Worm (Caenorhabditis elegans) whole organism, young adult: ENCODE measurements around the gene D2045.5.

Experiments used
- B0261.1 ChIP-seq: sonication (generic microtip); optimal IDR thresholded peaks from 2 replicates; lab custom pipeline; 2016; ENCODE audit warnings: mild to moderate bottlenecking, missing genetic modification characterization, moderate library complexity, missing compliant biosample characterization
- F22D6.2 ChIP-seq: sonication (generic microtip); optimal IDR thresholded peaks from 2 replicates; lab custom pipeline; 2016; ENCODE audit warnings: mild to moderate bottlenecking, missing genetic modification characterization, missing compliant biosample characterization
- F37B4.10 ChIP-seq: fragments of 200-800 bp; sonication (Bioruptor generic); IDR thresholded peaks from 2 replicates; pipeline ENCODE4 v1.3.6; 2022; ENCODE audit warnings: missing genetic modification characterization, missing compliant biosample characterization
- F52B5.7 ChIP-seq: sonication (generic microtip); optimal IDR thresholded peaks from 2 replicates; lab custom pipeline; 2016; ENCODE audit warnings: mild to moderate bottlenecking, missing genetic modification characterization, missing compliant biosample characterization
- K12H6.12 ChIP-seq: fragments of 200-800 bp; sonication (Bioruptor generic); optimal IDR thresholded peaks from 2 replicates; lab custom pipeline; 2018; ENCODE audit warnings: mild to moderate bottlenecking, missing genetic modification characterization, missing compliant biosample characterization
- T07F8.4 ChIP-seq: sonication (generic microtip); optimal IDR thresholded peaks from 2 replicates; lab custom pipeline; 2016; ENCODE audit warnings: mild to moderate bottlenecking, missing genetic modification characterization, moderate library complexity, missing compliant biosample characterization
- Y53G8AR.9 ChIP-seq: fragments of 200-800 bp; sonication (Bioruptor generic); conservative IDR thresholded peaks from 2 replicates; pipeline ENCODE4 v1.3.6; 2022; ENCODE audit warnings: missing genetic modification reagents, missing genetic modification characterization, missing compliant biosample characterization
- Y56A3A.18 ChIP-seq: fragments of 200-800 bp; sonication (Bioruptor generic); IDR thresholded peaks from 2 replicates; pipeline ENCODE4 v1.3.6; 2022; ENCODE audit warnings: missing genetic modification reagents, missing genetic modification characterization, missing compliant biosample characterization
- akir-1 ChIP-seq: fragments of 200-800 bp; sonication (Bioruptor generic); optimal IDR thresholded peaks from 2 replicates; lab custom pipeline; 2018; ENCODE audit warnings: mild to moderate bottlenecking, missing genetic modification characterization, moderate library complexity, missing compliant biosample characterization
- aptf-2 ChIP-seq: fragments of 200-800 bp; sonication (Bioruptor generic); conservative IDR thresholded peaks from 2 replicates; pipeline ENCODE4 v1.3.6; 2022; ENCODE audit warnings: missing genetic modification reagents, missing genetic modification characterization, missing compliant biosample characterization
- attf-3 ChIP-seq: fragments of 200-800 bp; sonication (Bioruptor generic); conservative IDR thresholded peaks from 2 replicates; pipeline ENCODE4 v1.3.6; 2022; ENCODE audit warnings: missing genetic modification reagents, missing genetic modification characterization, missing compliant biosample characterization
- cebp-1 ChIP-seq, 2 experiments: fragments of 200-800 bp in 1 of 2; sonication (Bioruptor generic) in 1 of 2; sonication (generic microtip) in 1 of 2; IDR thresholded peaks in 1 of 2; optimal IDR thresholded peaks in 1 of 2; 2 replicates each; pipeline versions ENCODE4 v1.3.6 to Lab custom; 2017 to 2022; ENCODE audit warnings: missing compliant biosample characterization in 2 of 2, missing genetic modification characterization in 2 of 2, mild to moderate bottlenecking in 1 of 2, missing genetic modification reagents in 1 of 2, moderate library complexity in 1 of 2
- ceh-27 ChIP-seq: fragments of 200-800 bp; sonication (Bioruptor generic); optimal IDR thresholded peaks from 2 replicates; lab custom pipeline; 2018; ENCODE audit warnings: mild to moderate bottlenecking, missing genetic modification characterization, moderate library complexity, missing compliant biosample characterization
- chd-7 ChIP-seq: sonication (generic microtip); optimal IDR thresholded peaks from 2 replicates; lab custom pipeline; 2016; ENCODE audit warnings: mild to moderate bottlenecking, missing genetic modification characterization, moderate library complexity, missing compliant biosample characterization
- dpff-1 ChIP-seq: sonication (generic microtip); optimal IDR thresholded peaks from 2 replicates; lab custom pipeline; 2017; ENCODE audit warnings: mild to moderate bottlenecking, missing genetic modification characterization, missing compliant biosample characterization
- egrh-3 ChIP-seq: fragments of 200-800 bp; sonication (Bioruptor generic); IDR thresholded peaks from 2 replicates; pipeline ENCODE4 v1.3.6; 2022; ENCODE audit warnings: missing genetic modification reagents, missing genetic modification characterization, missing compliant biosample characterization
- ets-4 ChIP-seq: fragments of 200-800 bp; sonication (Bioruptor generic); optimal IDR thresholded peaks from 2 replicates; lab custom pipeline; 2018; ENCODE audit warnings: mild to moderate bottlenecking, missing genetic modification characterization, missing compliant biosample characterization
- fkh-3 ChIP-seq: sonication (generic microtip); optimal IDR thresholded peaks from 2 replicates; lab custom pipeline; 2016; ENCODE audit warnings: mild to moderate bottlenecking, missing genetic modification characterization, missing compliant biosample characterization
- hlh-26 ChIP-seq: fragments of 200-800 bp; sonication (Bioruptor generic); conservative IDR thresholded peaks from 2 replicates; pipeline ENCODE4 v1.3.6; 2022; ENCODE audit warnings: missing genetic modification reagents, missing genetic modification characterization, missing compliant biosample characterization
- hsf-1 ChIP-seq: fragments of 200-800 bp; sonication (Bioruptor generic); IDR thresholded peaks from 2 replicates; pipeline ENCODE4 v1.3.6; 2022; ENCODE audit warnings: missing genetic modification reagents, missing genetic modification characterization, missing compliant biosample characterization
- lin-40 ChIP-seq: sonication (generic microtip); optimal IDR thresholded peaks from 2 replicates; lab custom pipeline; 2016; ENCODE audit warnings: missing genetic modification characterization, mild to moderate bottlenecking, missing compliant biosample characterization, missing genotype, missing genetic modification reagents
- madf-10 ChIP-seq: sonication (generic microtip); optimal IDR thresholded peaks from 2 replicates; lab custom pipeline; 2016; ENCODE audit warnings: mild to moderate bottlenecking, missing genetic modification characterization, missing compliant biosample characterization
- madf-3 ChIP-seq: fragments of 200-800 bp; sonication (Bioruptor generic); IDR thresholded peaks from 2 replicates; pipeline ENCODE4 v1.3.6; 2022; ENCODE audit warnings: missing genetic modification reagents, missing genetic modification characterization, missing compliant biosample characterization
- madf-8 ChIP-seq: fragments of 200-800 bp; sonication (Bioruptor generic); conservative IDR thresholded peaks from 2 replicates; pipeline ENCODE4 v1.3.6; 2022; ENCODE audit warnings: missing genetic modification reagents, missing genetic modification characterization, missing compliant biosample characterization
- mel-28 ChIP-seq: sonication (generic microtip); optimal IDR thresholded peaks from 2 replicates; lab custom pipeline; 2016; ENCODE audit warnings: borderline replicate concordance, mild to moderate bottlenecking, missing genetic modification characterization, missing compliant biosample characterization
- mes-4 ChIP-seq: sonication (generic microtip); optimal IDR thresholded peaks from 2 replicates; lab custom pipeline; 2016; ENCODE audit warnings: missing genotype, missing genetic modification characterization, missing compliant biosample characterization
- nfyb-1 ChIP-seq: fragments of 200-800 bp; sonication (Bioruptor generic); IDR thresholded peaks from 2 replicates; pipeline ENCODE4 v1.3.6; 2022; ENCODE audit warnings: missing genetic modification reagents, missing genetic modification characterization, missing compliant biosample characterization
- nhr-179 ChIP-seq: sonication (generic microtip); optimal IDR thresholded peaks from 2 replicates; lab custom pipeline; 2016; ENCODE audit warnings: mild to moderate bottlenecking, missing genetic modification characterization, missing compliant biosample characterization
- nhr-80 ChIP-seq: sonication (generic microtip); optimal IDR thresholded peaks from 2 replicates; lab custom pipeline; 2016; ENCODE audit warnings: missing genetic modification characterization, missing compliant biosample characterization
- nhr-90 ChIP-seq: sonication (generic microtip); optimal IDR thresholded peaks from 2 replicates; lab custom pipeline; 2016; ENCODE audit warnings: missing genotype, mild to moderate bottlenecking, missing genetic modification characterization, missing compliant biosample characterization
- rcor-1 ChIP-seq: fragments of 200-800 bp; sonication (Bioruptor generic); IDR thresholded peaks from 2 replicates; pipeline ENCODE4 v1.3.6; 2022; ENCODE audit warnings: missing genetic modification reagents, missing genetic modification characterization, missing compliant biosample characterization
- repo-1 ChIP-seq: sonication (generic microtip); optimal IDR thresholded peaks from 2 replicates; lab custom pipeline; 2017; ENCODE audit warnings: mild to moderate bottlenecking, missing genetic modification characterization, missing compliant biosample characterization
- rpc-1 ChIP-seq, 2 experiments: fragments of 150-350 bp in 1 of 2; sonication (generic microtip) in 1 of 2; optimal IDR thresholded peaks; 2 replicates each; lab custom pipeline; 2014 to 2018; ENCODE audit warnings: missing biosample characterization in 1 of 2, missing genetic modification characterization in 1 of 2, missing genetic modification reagents in 1 of 2, missing genotype in 1 of 2
- sdz-38 ChIP-seq: sonication (generic microtip); optimal IDR thresholded peaks from 2 replicates; lab custom pipeline; 2016; ENCODE audit warnings: missing genotype, missing genetic modification characterization, missing compliant biosample characterization
- snpc-1.1 ChIP-seq: sonication (generic microtip); optimal IDR thresholded peaks from 2 replicates; lab custom pipeline; 2017; ENCODE audit warnings: missing genetic modification characterization, mild to moderate bottlenecking, missing compliant biosample characterization, antibody characterized with exemption, moderate library complexity, missing genotype, missing genetic modification reagents; ENCODE audit not compliant: insufficient read depth
- sptf-2 ChIP-seq: fragments of 200-800 bp; sonication (Bioruptor generic); optimal IDR thresholded peaks from 2 replicates; lab custom pipeline; 2018; ENCODE audit warnings: mild to moderate bottlenecking, missing genetic modification characterization, missing compliant biosample characterization
- unc-62 ChIP-seq: fragments of 150-350 bp; optimal IDR thresholded peaks from 2 replicates; lab custom pipeline; 2014; ENCODE audit warnings: missing biosample characterization, missing genetic modification reagents, missing genetic modification characterization
- zim-3 ChIP-seq: sonication (generic microtip); optimal IDR thresholded peaks from 2 replicates; lab custom pipeline; 2017; ENCODE audit warnings: mild to moderate bottlenecking, missing genetic modification characterization, moderate library complexity, missing compliant biosample characterization
- ztf-18 ChIP-seq: sonication (generic microtip); optimal IDR thresholded peaks from 2 replicates; lab custom pipeline; 2016; ENCODE audit warnings: missing genotype, mild to moderate bottlenecking, missing genetic modification characterization, missing compliant biosample characterization

Gene D2045.5

DNA sequence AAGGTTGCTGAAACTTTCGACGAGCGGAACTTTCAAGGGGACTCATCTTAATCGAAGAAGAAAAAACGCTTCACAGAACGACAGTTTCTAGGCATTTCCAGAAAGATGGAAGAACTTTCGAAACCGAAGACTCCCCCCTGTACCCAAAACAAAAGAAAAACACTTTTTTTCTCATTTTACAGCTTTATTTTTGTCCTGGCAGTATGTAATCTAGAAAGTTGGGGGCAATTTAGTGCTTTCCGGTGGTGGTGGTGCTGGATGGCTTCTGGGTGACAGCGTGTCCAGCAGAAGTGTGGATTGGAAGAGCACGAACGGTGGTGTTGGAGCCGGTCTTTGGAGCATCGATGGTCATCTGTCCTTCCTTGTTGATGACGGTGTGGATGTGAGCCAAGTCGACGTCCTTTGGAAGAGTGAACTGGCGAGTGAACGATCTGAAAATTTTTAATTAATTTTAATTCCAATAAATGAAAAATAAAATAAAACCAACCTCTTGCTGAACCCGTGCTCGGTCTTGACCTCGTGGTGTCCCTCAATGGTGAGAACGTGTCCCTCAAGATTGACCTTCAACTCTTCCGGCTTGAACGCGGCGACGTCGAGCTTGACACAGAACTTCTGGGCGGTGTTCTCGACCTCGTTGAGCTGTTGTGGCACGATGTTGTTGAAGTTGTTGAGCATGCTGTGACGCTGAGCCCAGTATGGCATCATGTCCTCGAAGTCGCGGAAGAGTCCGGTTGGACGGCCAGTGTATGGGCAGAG, 36.7 kb upstream of the D2045.5 start (continued):
- TF ChIP-seq nhr-80 (tag; lab: Kevin White, UChicago) (no peak), attf-3 (GFP tag; lab: Robert Waterston, UW) (no peak), dpff-1 (tag; lab: Kevin White, UChicago) (peak; percentile 64), egrh-3 (GFP tag; lab: Robert Waterston, UW) (no peak; the same call in 1 of the 2 replicates), repo-1 (peak; percentile 60), madf-10 (tag; lab: Kevin White, UChicago) (no peak), chd-7 (tag; lab: Kevin White, UChicago) (no peak), K12H6.12 (tag; lab: Kevin White, UChicago) (no peak), T07F8.4 (no peak), Y53G8AR.9 (GFP tag; lab: Robert Waterston, UW) (peak; percentile 93), mes-4 (tag; lab: Kevin White, UChicago) (no peak), zim-3 (tag; lab: Kevin White, UChicago) (no peak), cebp-1 (GFP tag; IDR thresholded peaks at IDR 0.05; lab: Robert Waterston, UW) (no peak), cebp-1 (tag; optimal IDR thresholded peaks at IDR 0.05; lab: Kevin White, UChicago) (peak; percentile 76), ztf-18 (no peak), ceh-27 (GFP tag; lab: Kevin White, UChicago) (no peak), F37B4.10 (GFP tag; lab: Robert Waterston, UW) (0 out of 2 replicates have a peak, but pooled peaks have one; percentile 6), F22D6.2 (no peak), rpc-1 (optimal IDR thresholded peaks at IDR 0.05; lab: Kevin White, UChicago) (peak; percentile 12), rpc-1 (tag; optimal IDR thresholded peaks at IDR 0.05; lab: Kevin White, UChicago) (no peak), snpc-1.1 (tag; lab: Kevin White, UChicago) (peak; percentile 45), lin-40 (tag; lab: Kevin White, UChicago) (no peak), akir-1 (no peak), aptf-2 (GFP tag; lab: Robert Waterston, UW) (no peak), nhr-90 (peak; percentile 58), rcor-1 (GFP tag; lab: Robert Waterston, UW) (peak; percentile 69), hlh-26 (GFP tag; lab: Robert Waterston, UW) (no peak), nhr-179 (tag; lab: Kevin White, UChicago) (no peak), mel-28 (tag; lab: Kevin White, UChicago) (no peak), madf-8 (GFP tag; lab: Robert Waterston, UW) (peak; percentile 70), F52B5.7 (tag; lab: Kevin White, UChicago) (no peak), ets-4 (GFP tag; lab: Kevin White, UChicago) (no peak), madf-3 (GFP tag; lab: Robert Waterston, UW) (peak; percentile 41; the same call in 1 of the 2 replicates), sdz-38 (tag; lab: Kevin White, UChicago) (no peak), Y56A3A.18 (GFP tag; lab: Robert Waterston, UW) (peak; percentile 46; the same call in 1 of the 2 replicates), hsf-1 (peak; percentile 95), nfyb-1 (GFP tag; lab: Robert Waterston, UW) (no peak), sptf-2 (GFP tag; lab: Kevin White, UChicago) (peak; percentile 52), fkh-3 (tag; lab: Kevin White, UChicago) (no peak), unc-62 (no peak), B0261.1 (tag; lab: Kevin White, UChicago) (no peak)
